Worm (Caenorhabditis elegans): ENCODE measurements around the gene kars-1.

kars-1 gene

DNA sequence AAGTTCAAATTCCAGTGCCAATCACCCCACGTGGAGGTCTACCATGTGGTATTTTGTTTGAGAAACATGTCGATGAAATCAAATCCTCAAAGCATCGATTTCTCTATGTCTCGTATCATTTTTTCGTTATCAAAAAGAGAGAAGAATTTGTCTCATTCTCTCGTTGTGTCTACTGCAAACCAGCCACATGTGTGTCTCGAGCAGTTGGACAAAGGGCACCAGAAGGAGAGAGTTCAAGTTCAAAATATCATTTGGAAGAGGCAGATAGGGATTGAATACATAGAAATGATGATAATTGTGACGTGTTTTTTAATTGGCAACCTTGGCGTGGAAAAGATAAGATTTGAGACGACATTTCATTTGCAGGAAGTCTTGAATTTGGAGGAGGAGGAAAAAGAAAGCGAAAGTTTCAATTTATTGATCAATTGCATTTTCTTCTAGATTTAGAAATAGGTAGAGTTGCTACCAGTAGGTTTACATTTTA lies 12.9 kb downstream of the kars-1 start (continued):
- no peak for TF ChIP-seq nhr-23 (tag; optimal IDR thresholded peaks at IDR 0.05)
- no peak for TF ChIP-seq dmd-4 (tag; optimal IDR thresholded peaks at IDR 0.05)
- no peak for TF ChIP-seq nhr-11 (tag; optimal IDR thresholded peaks at IDR 0.05)
- TF ChIP-seq unc-39 (tag; optimal IDR thresholded peaks at IDR 0.05): no peak
- TF ChIP-seq lin-39 (tag; optimal IDR thresholded peaks at IDR 0.05): no peak
- TF ChIP-seq ztf-11 (tag; optimal IDR thresholded peaks at IDR 0.05): no peak
- no peak for TF ChIP-seq alr-1 (tag; optimal IDR thresholded peaks at IDR 0.05)
- TF ChIP-seq sem-4 (tag; optimal IDR thresholded peaks at IDR 0.05): no peak
- peak; percentile 73 for TF ChIP-seq nhr-6 (tag; optimal IDR thresholded peaks at IDR 0.05)
- peak; percentile 89 for TF ChIP-seq skn-1 (tag; optimal IDR thresholded peaks at IDR 0.05)
- peak; percentile 79 for TF ChIP-seq blmp-1 (tag; optimal IDR thresholded peaks at IDR 0.05; ENCODE audit: insufficient read depth)
- peak; percentile 38 for TF ChIP-seq gmeb-1 (tag; optimal IDR thresholded peaks at IDR 0.05)
- TF ChIP-seq elt-3 (tag; optimal IDR thresholded peaks at IDR 0.05): no peak
- TF ChIP-seq ztf-1 (GFP tag; conservative IDR thresholded peaks at IDR 0.05): no peak
- TF ChIP-seq zag-1 (tag; optimal IDR thresholded peaks at IDR 0.05): no peak
- TF ChIP-seq lsy-2 (tag; optimal IDR thresholded peaks at IDR 0.05): peak in 1 of 2 experiments; percentile 58
- no peak for TF ChIP-seq peb-1 (tag; optimal IDR thresholded peaks at IDR 0.05)
- no peak for TF ChIP-seq unc-62 (GFP tag; optimal IDR thresholded peaks at IDR 0.05)
- no peak for TF ChIP-seq nhr-77 (tag; optimal IDR thresholded peaks at IDR 0.05)
- no peak for TF ChIP-seq R02D3.7 (tag; optimal IDR thresholded peaks at IDR 0.05)
- no peak for TF ChIP-seq ama-1 (optimal IDR thresholded peaks at IDR 0.05)
- peak; percentile 84 for TF ChIP-seq nhr-129 (tag; optimal IDR thresholded peaks at IDR 0.05)

ce11 chrII:7057860-7058259 lies 14.4 kb downstream of the kars-1 start, which contains the start of gene cth-2:
cth-2 (minus strand) TSS chrII:7057960.
- TF ChIP-seq dmd-4 (tag; optimal IDR thresholded peaks at IDR 0.05): no peak
- no peak for TF ChIP-seq lin-39 (tag; optimal IDR thresholded peaks at IDR 0.05)
- no peak for TF ChIP-seq fos-1 (tag; optimal IDR thresholded peaks at IDR 0.05)
- TF ChIP-seq unc-62 (GFP tag; optimal IDR thresholded peaks at IDR 0.05): no peak
- TF ChIP-seq nhr-25 (tag; optimal IDR thresholded peaks at IDR 0.05): peak; percentile 13
- no peak for TF ChIP-seq nhr-11 (tag; optimal IDR thresholded peaks at IDR 0.05)
- no peak for TF ChIP-seq R02D3.7 (tag; optimal IDR thresholded peaks at IDR 0.05)

- TF ChIP-seq F13H6.1 (tag; optimal IDR thresholded peaks at IDR 0.05) (no peak), sma-9 (GFP tag; optimal IDR thresholded peaks at IDR 0.05) (peak; percentile 2), sma-9 (tag; optimal IDR thresholded peaks at IDR 0.05) (no peak)
These were observed 15.9 kb downstream of the kars-1 start for ce11 chrII:7056328-7056727.

DNA sequence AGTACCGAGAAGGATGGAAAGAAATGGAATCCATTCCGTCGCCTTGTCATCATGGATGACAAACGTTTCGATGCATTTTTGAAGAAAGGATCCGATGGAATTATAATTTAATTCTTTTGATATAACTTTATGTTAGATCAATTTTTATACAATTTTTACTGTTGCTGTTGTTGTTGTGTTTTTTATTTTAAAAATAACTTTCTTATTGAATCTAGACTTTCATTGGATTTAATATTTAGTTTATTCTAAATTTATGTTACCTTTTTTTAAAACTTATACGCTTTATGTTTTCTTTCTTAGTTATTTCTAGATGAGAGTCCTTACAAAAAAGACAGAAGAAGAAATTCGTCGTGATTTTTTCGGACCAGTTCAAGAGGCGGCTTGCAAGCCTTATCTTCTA lies 17.2 kb downstream of the kars-1 start, which contains the start of gene ZK1127.3:
TSS of gene ZK1127.3 (plus strand) at position 301 of the 400 bp plus-strand sequence.
- TF ChIP-seq unc-55 (GFP tag; optimal IDR thresholded peaks at IDR 0.05) (no peak), nhr-77 (tag; optimal IDR thresholded peaks at IDR 0.05) (no peak), snpc-4 (tag; optimal IDR thresholded peaks at IDR 0.05) (no peak), nhr-25 (tag; optimal IDR thresholded peaks at IDR 0.05) (no peak), nhr-21 (tag; optimal IDR thresholded peaks at IDR 0.05) (no peak), skn-1 (tag; optimal IDR thresholded peaks at IDR 0.05) (no peak), ztf-11 (tag; optimal IDR thresholded peaks at IDR 0.05) (no peak), nhr-12 (tag; optimal IDR thresholded peaks at IDR 0.05) (no peak), ceh-16 (tag; optimal IDR thresholded peaks at IDR 0.05) (no peak), nhr-129 (tag; optimal IDR thresholded peaks at IDR 0.05) (no peak), nhr-6 (tag; optimal IDR thresholded peaks at IDR 0.05) (no peak), zag-1 (tag; optimal IDR thresholded peaks at IDR 0.05) (no peak), mab-5 (tag; optimal IDR thresholded peaks at IDR 0.05) (no peak), fos-1 (tag; optimal IDR thresholded peaks at IDR 0.05) (no peak), unc-39 (tag; optimal IDR thresholded peaks at IDR 0.05) (no peak), C34F6.9 (tag; optimal IDR thresholded peaks at IDR 0.05) (no peak), alr-1 (tag; optimal IDR thresholded peaks at IDR 0.05) (no peak), lin-13 (GFP tag; optimal IDR thresholded peaks at IDR 0.05) (no peak)

DNA sequence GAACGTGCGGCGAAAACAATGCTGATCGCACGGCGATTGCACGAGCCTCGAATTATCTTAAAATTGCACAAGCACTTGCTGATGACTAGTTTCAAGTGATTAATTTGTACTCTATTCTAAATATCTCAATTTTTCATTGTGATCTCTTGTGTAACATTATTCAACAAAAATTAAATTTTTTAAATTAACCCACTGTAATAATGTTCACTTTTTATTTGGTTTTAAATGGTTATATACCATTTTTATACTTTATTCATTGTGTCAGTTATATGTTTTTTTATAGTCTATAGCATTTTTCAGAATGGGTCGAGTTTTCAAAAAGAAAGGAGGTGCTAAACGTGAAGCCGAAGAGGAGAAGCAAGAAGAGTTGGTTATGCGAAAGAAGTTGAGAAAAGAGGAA lies 18.6 kb downstream of the kars-1 start, which contains the start of gene ZK1127.4:
TSS of gene ZK1127.4 (plus strand) at position 301 of the 400 bp plus-strand sequence.
- TF ChIP-seq nhr-10 (tag; optimal IDR thresholded peaks at IDR 0.05) (no peak), nhr-237 (tag; optimal IDR thresholded peaks at IDR 0.05) (no peak), C34F6.9 (tag; optimal IDR thresholded peaks at IDR 0.05) (no peak), ZK546.5 (tag; optimal IDR thresholded peaks at IDR 0.05) (no peak), gmeb-1 (tag; optimal IDR thresholded peaks at IDR 0.05) (no peak), blmp-1 (tag; optimal IDR thresholded peaks at IDR 0.05; ENCODE audit: insufficient read depth) (no peak), unc-55 (GFP tag; optimal IDR thresholded peaks at IDR 0.05) (no peak), lsy-2 (tag; optimal IDR thresholded peaks at IDR 0.05) (no peak), lin-11 (tag; optimal IDR thresholded peaks at IDR 0.05) (no peak), R02D3.7 (tag; optimal IDR thresholded peaks at IDR 0.05) (no peak), nhr-21 (tag; optimal IDR thresholded peaks at IDR 0.05) (no peak)

Data from whole organism, L2 larva.